Worm (Caenorhabditis elegans): ENCODE data around the gene cid-1.

The cid-1 gene

ce11 chrIII:5172470-5172869, 1.3 kb upstream of the cid-1 start, which contains the start of gene K10D2.5 (continued):
- TF ChIP-seq daf-16 (GFP tag; optimal IDR thresholded peaks at IDR 0.05) (peak in 1 of 2 experiments; percentile 71), daf-16 (tag; optimal IDR thresholded peaks at IDR 0.05) (peak; percentile 42), Y48G9A.11 (GFP tag; IDR thresholded peaks at IDR 0.05) (peak; percentile 93), nhr-10 (tag; optimal IDR thresholded peaks at IDR 0.05) (no peak), madf-5 (GFP tag; IDR thresholded peaks at IDR 0.05) (peak; percentile 97), lin-15B (tag; optimal IDR thresholded peaks at IDR 0.05) (peak; percentile 90), cey-2 (tag; optimal IDR thresholded peaks at IDR 0.05; ENCODE audit: borderline replicate concordance, insufficient read depth) (no peak), set-16 (GFP tag; IDR thresholded peaks at IDR 0.05) (peak; percentile 68), zag-1 (tag; optimal IDR thresholded peaks at IDR 0.05) (no peak), mxl-3 (GFP tag; optimal IDR thresholded peaks at IDR 0.05) (peak; percentile 95), egl-43 (GFP tag; IDR thresholded peaks at IDR 0.05) (peak; percentile 83), skn-1 (tag; optimal IDR thresholded peaks at IDR 0.05) (no peak), ztf-7 (tag; optimal IDR thresholded peaks at IDR 0.05) (no peak), nhr-111 (GFP tag; optimal IDR thresholded peaks at IDR 0.05) (no peak), ctbp-1 (GFP tag; IDR thresholded peaks at IDR 0.05) (peak; percentile 73), zip-2 (tag; optimal IDR thresholded peaks at IDR 0.05) (no peak), F10B5.3 (tag; optimal IDR thresholded peaks at IDR 0.05) (no peak), snpc-4 (tag; optimal IDR thresholded peaks at IDR 0.05) (no peak), dmd-8 (GFP tag; IDR thresholded peaks at IDR 0.05) (no peak), lsy-2 (tag; optimal IDR thresholded peaks at IDR 0.05) (peak; percentile 72 to 92), snpc-1.2 (GFP tag; IDR thresholded peaks at IDR 0.05) (peak; percentile 75), dpl-1 (GFP tag; optimal IDR thresholded peaks at IDR 0.05) (peak; percentile 88), pqm-1 (tag; optimal IDR thresholded peaks at IDR 0.05) (peak; percentile 27), zip-11 (GFP tag; IDR thresholded peaks at IDR 0.05) (no peak), dmd-6 (GFP tag; IDR thresholded peaks at IDR 0.05) (peak; percentile 91), ama-1 (optimal IDR thresholded peaks at IDR 0.05) (no peak), zfp-2 (tag; optimal IDR thresholded peaks at IDR 0.05) (peak; percentile 40), lin-1 (GFP tag; IDR thresholded peaks at IDR 0.05) (peak; percentile 54), daf-12 (tag; optimal IDR thresholded peaks at IDR 0.05) (no peak), F37D6.2 (tag; optimal IDR thresholded peaks at IDR 0.05) (peak; percentile 86), nhr-11 (tag; optimal IDR thresholded peaks at IDR 0.05) (peak; percentile 84), hlh-30 (tag; optimal IDR thresholded peaks at IDR 0.05; ENCODE audit: insufficient read depth) (peak; percentile 71), nhr-6 (tag; optimal IDR thresholded peaks at IDR 0.05) (peak; percentile 88), Y75B8A.6 (GFP tag; IDR thresholded peaks at IDR 0.05) (peak; percentile 62; the same call in 1 of the 2 replicates), Y105C5A.15 (GFP tag; IDR thresholded peaks at IDR 0.05) (peak; percentile 87; the same call in 1 of the 2 replicates), jun-1 (tag; optimal IDR thresholded peaks at IDR 0.05) (no peak), pha-4 (GFP tag; IDR thresholded peaks at IDR 0.05) (no peak), pha-4 (tag; optimal IDR thresholded peaks at IDR 0.05) (peak; percentile 60), aly-2 (tag; optimal IDR thresholded peaks at IDR 0.05) (no peak), nhr-42 (GFP tag; IDR thresholded peaks at IDR 0.05) (peak; percentile 81; the same call in 1 of the 2 replicates), hmg-1.1 (GFP tag; IDR thresholded peaks at IDR 0.05) (peak; percentile 85), T26A8.4 (GFP tag; IDR thresholded peaks at IDR 0.05) (peak; percentile 80), vab-7 (GFP tag; IDR thresholded peaks at IDR 0.05) (peak; percentile 91), hif-1 (tag; optimal IDR thresholded peaks at IDR 0.05) (peak in 1 of 2 experiments; percentile 96), F49E8.2 (tag; optimal IDR thresholded peaks at IDR 0.05; ENCODE audit: borderline replicate concordance) (peak; percentile 82), D1046.2 (GFP tag; IDR thresholded peaks at IDR 0.05) (peak; percentile 95), rbr-2 (tag; optimal IDR thresholded peaks at IDR 0.05) (peak; percentile 91), fkh-10 (GFP tag; optimal IDR thresholded peaks at IDR 0.05) (peak; percentile 24), F44E2.7 (GFP tag; IDR thresholded peaks at IDR 0.05) (no peak), arid-1 (GFP tag; conservative IDR thresholded peaks at IDR 0.05) (peak; percentile 89), fos-1 (tag; optimal IDR thresholded peaks at IDR 0.05) (no peak), spr-1 (tag; optimal IDR thresholded peaks at IDR 0.05) (peak; percentile 43), lin-13 (GFP tag; optimal IDR thresholded peaks at IDR 0.05) (peak; percentile 95)
